Fruit fly (Drosophila melanogaster) whole organism, wandering third instar larva: ENCODE data around the gene Ice2.

Source experiments
- CG32264 ChIP-seq: fragments of 200-800 bp; sonication (Bioruptor generic); optimal IDR thresholded peaks from 2 replicates; lab custom pipeline; 2016; ENCODE audit warnings: missing biosample characterization, missing genetic modification characterization
- CG9705 ChIP-seq: fragments of 200-800 bp; sonication (Bioruptor generic); optimal IDR thresholded peaks from 2 replicates; lab custom pipeline; 2018; ENCODE audit warnings: missing biosample characterization, mild to moderate bottlenecking, missing genetic modification characterization
- CrebA ChIP-seq: fragments of 200-800 bp; sonication (Bioruptor generic); optimal IDR thresholded peaks from 2 replicates; lab custom pipeline; 2016; ENCODE audit warnings: missing biosample characterization, mild to moderate bottlenecking, missing genetic modification characterization, borderline replicate concordance
- Dfd ChIP-seq: fragments of >200 bp; optimal IDR thresholded peaks from 2 replicates; lab custom pipeline; 2017; ENCODE audit warnings: missing biosample characterization, missing genetic modification characterization
- Dif ChIP-seq: fragments of 200-275, 200-300 bp; sonication (Bioruptor generic); optimal IDR thresholded peaks from 2 replicates; lab custom pipeline; 2018; ENCODE audit warnings: missing biosample characterization, missing genetic modification characterization; ENCODE audit not compliant: partially characterized antibody
- GATAd ChIP-seq: sonication (Bioruptor generic); optimal IDR thresholded peaks from 2 replicates; lab custom pipeline; 2016; ENCODE audit warnings: missing biosample characterization, missing genetic modification characterization
- Hnf4 ChIP-seq: fragments of 200-800 bp; sonication (Bioruptor generic); optimal IDR thresholded peaks from 2 replicates; lab custom pipeline; 2016; ENCODE audit warnings: missing biosample characterization, mild to moderate bottlenecking, missing genetic modification characterization
- Hr78 ChIP-seq: fragments of >200 bp; optimal IDR thresholded peaks from 2 replicates; lab custom pipeline; 2017; ENCODE audit warnings: missing biosample characterization, missing genetic modification characterization
- Hr83 ChIP-seq: fragments of 200-300 bp; sonication (Bioruptor generic); optimal IDR thresholded peaks from 2 replicates; lab custom pipeline; 2016; ENCODE audit warnings: missing biosample characterization, mild to moderate bottlenecking, missing genetic modification characterization, moderate library complexity; ENCODE audit not compliant: poor library complexity, severe bottlenecking
- Jra ChIP-seq: sonication (Bioruptor generic); optimal IDR thresholded peaks from 2 replicates; lab custom pipeline; 2016; ENCODE audit warnings: missing biosample characterization, missing genetic modification characterization
- Mio ChIP-seq: sonication (Bioruptor generic); optimal IDR thresholded peaks from 2 replicates; lab custom pipeline; 2016; ENCODE audit warnings: missing biosample characterization, missing genetic modification characterization
- Myc ChIP-seq: fragments of >200 bp; optimal IDR thresholded peaks from 2 replicates; lab custom pipeline; 2017
- N ChIP-seq: fragments of >200 bp; optimal IDR thresholded peaks from 2 replicates; lab custom pipeline; 2018; ENCODE audit warnings: missing biosample characterization, missing external identifiers, missing genetic modification characterization
- OdsH ChIP-seq: fragments of 200-800 bp; sonication (Bioruptor generic); optimal IDR thresholded peaks from 2 replicates; lab custom pipeline; 2016; ENCODE audit warnings: missing biosample characterization, mild to moderate bottlenecking, missing genetic modification characterization
- Rel ChIP-seq, 2 experiments: fragments of 200-800 bp; sonication (Bioruptor generic) in 1 of 2; optimal IDR thresholded peaks; 2 replicates in 1 of 2; 3 replicates in 1 of 2; lab custom pipeline; 2016 to 2019; ENCODE audit warnings: mild to moderate bottlenecking in 2 of 2, missing biosample characterization in 2 of 2, missing genetic modification characterization in 2 of 2, moderate library complexity in 1 of 2
- Sp1 ChIP-seq: fragments of 200-800 bp; sonication (Bioruptor generic); optimal IDR thresholded peaks from 3 replicates; lab custom pipeline; 2019; ENCODE audit warnings: missing biosample characterization, mild to moderate bottlenecking, missing genetic modification characterization, moderate library complexity
- Vsx2 ChIP-seq: fragments of 200-300, 225-300 bp; sonication (Bioruptor generic); optimal IDR thresholded peaks from 2 replicates; lab custom pipeline; 2018; ENCODE audit warnings: missing biosample characterization, missing genetic modification characterization; ENCODE audit not compliant: partially characterized antibody
- br ChIP-seq: fragments of 200-800 bp; sonication (Bioruptor generic); optimal IDR thresholded peaks from 2 replicates; lab custom pipeline; 2016; ENCODE audit warnings: missing biosample characterization, missing genetic modification characterization
- brk ChIP-seq: fragments of 200-800 bp; sonication (Bioruptor generic); optimal IDR thresholded peaks from 2 replicates; lab custom pipeline; 2016; ENCODE audit warnings: missing biosample characterization, mild to moderate bottlenecking, missing genetic modification characterization
- dl ChIP-seq, 2 experiments: fragments of 175-275, 200-275 bp in 1 of 2; fragments of 200-275 bp in 1 of 2; sonication (Bioruptor generic); optimal IDR thresholded peaks; lab custom pipeline; 2018; ENCODE audit warnings: mild to moderate bottlenecking in 2 of 2, missing biosample characterization in 2 of 2, missing genetic modification characterization in 2 of 2, moderate library complexity in 2 of 2; ENCODE audit not compliant: partially characterized antibody in 2 of 2, insufficient read depth in 1 of 2
- dmrt93B ChIP-seq: fragments of 200-800 bp; sonication (Bioruptor generic); optimal IDR thresholded peaks from 2 replicates; lab custom pipeline; 2018; ENCODE audit warnings: missing biosample characterization, mild to moderate bottlenecking, missing genetic modification characterization
- dsf ChIP-seq: sonication (Bioruptor generic); optimal IDR thresholded peaks from 2 replicates; lab custom pipeline; 2016; ENCODE audit warnings: missing biosample characterization, missing genetic modification characterization, borderline replicate concordance
- ey ChIP-seq: fragments of 200-800 bp; sonication (Bioruptor generic); optimal IDR thresholded peaks from 2 replicates; lab custom pipeline; 2016; ENCODE audit warnings: missing biosample characterization, missing genetic modification characterization
- foxo ChIP-seq, 2 experiments: fragments of 200-800 bp; sonication (Bioruptor generic); optimal IDR thresholded peaks; 2 replicates in 1 of 2; 3 replicates in 1 of 2; lab custom pipeline; 2016 to 2017; ENCODE audit warnings: missing biosample characterization in 2 of 2, missing genetic modification characterization in 2 of 2
- fru ChIP-seq: fragments of 200-800 bp; sonication (Bioruptor generic); optimal IDR thresholded peaks from 3 replicates; lab custom pipeline; 2016; ENCODE audit warnings: missing biosample characterization, mild to moderate bottlenecking, missing genetic modification characterization
- h ChIP-seq: fragments of 200-800 bp; sonication (Bioruptor generic); optimal IDR thresholded peaks from 3 replicates; lab custom pipeline; 2016; ENCODE audit warnings: missing biosample characterization, mild to moderate bottlenecking, missing genetic modification characterization
- jim ChIP-seq: fragments of 175-275, 200-325 bp; sonication (Bioruptor generic); optimal IDR thresholded peaks from 2 replicates; lab custom pipeline; 2016; ENCODE audit warnings: missing biosample characterization, mild to moderate bottlenecking, missing genetic modification characterization
- lola ChIP-seq: fragments of >200 bp; optimal IDR thresholded peaks from 2 replicates; lab custom pipeline; 2017; ENCODE audit warnings: missing biosample characterization, missing genetic modification characterization
- pan ChIP-seq: fragments of >200 bp; optimal IDR thresholded peaks from 2 replicates; lab custom pipeline; 2017
- psq ChIP-seq: fragments of 200-800 bp; sonication (Bioruptor generic); optimal IDR thresholded peaks from 3 replicates; lab custom pipeline; 2017; ENCODE audit warnings: missing biosample characterization, mild to moderate bottlenecking, missing genetic modification characterization, moderate library complexity
- rgr ChIP-seq: fragments of 200-800 bp; sonication (Bioruptor generic); optimal IDR thresholded peaks from 3 replicates; lab custom pipeline; 2016; ENCODE audit warnings: missing biosample characterization, mild to moderate bottlenecking, missing genetic modification characterization
- sage ChIP-seq: fragments of 200-800 bp; sonication (Bioruptor generic); optimal IDR thresholded peaks from 2 replicates; lab custom pipeline; 2016; ENCODE audit warnings: missing biosample characterization, mild to moderate bottlenecking, missing genetic modification characterization
- sv ChIP-seq: fragments of 200-800 bp; sonication (Bioruptor generic); optimal IDR thresholded peaks from 3 replicates; lab custom pipeline; 2016; ENCODE audit warnings: missing biosample characterization, missing genetic modification characterization
- tai ChIP-seq: sonication (Bioruptor generic); optimal IDR thresholded peaks from 2 replicates; lab custom pipeline; 2016; ENCODE audit warnings: missing biosample characterization, missing genetic modification characterization
- usp ChIP-seq: fragments of >200 bp; optimal IDR thresholded peaks from 2 replicates; lab custom pipeline; 2017; ENCODE audit warnings: missing biosample characterization, missing genetic modification characterization
- woc ChIP-seq: sonication (Bioruptor generic); optimal IDR thresholded peaks from 2 replicates; lab custom pipeline; 2016; ENCODE audit warnings: missing biosample characterization, mild to moderate bottlenecking, missing genetic modification characterization

Ice2 gene

dm6 chr3R:21163318-21163828, 33.4 kb downstream of the Ice2 start, which contains the start of gene CG5810:
Gene CG5810, plus strand, starts transcription at chr3R:21163778.
- TF ChIP-seq Myc (lab: Kevin White, UChicago): no peak
- peak; percentile 2 for TF ChIP-seq rgr (GFP tag; lab: Kevin White, UChicago)
- no peak for TF ChIP-seq Rel (GFP tag; optimal IDR thresholded peaks at IDR 0.05; lab: Kevin White, UChicago)
- peak; percentile 60 for TF ChIP-seq Rel (tag; optimal IDR thresholded peaks at IDR 0.05; lab: Kevin White, UChicago)
- TF ChIP-seq CrebA (GFP tag; lab: Kevin White, UChicago): no peak
- no peak for TF ChIP-seq CG32264

DNA sequence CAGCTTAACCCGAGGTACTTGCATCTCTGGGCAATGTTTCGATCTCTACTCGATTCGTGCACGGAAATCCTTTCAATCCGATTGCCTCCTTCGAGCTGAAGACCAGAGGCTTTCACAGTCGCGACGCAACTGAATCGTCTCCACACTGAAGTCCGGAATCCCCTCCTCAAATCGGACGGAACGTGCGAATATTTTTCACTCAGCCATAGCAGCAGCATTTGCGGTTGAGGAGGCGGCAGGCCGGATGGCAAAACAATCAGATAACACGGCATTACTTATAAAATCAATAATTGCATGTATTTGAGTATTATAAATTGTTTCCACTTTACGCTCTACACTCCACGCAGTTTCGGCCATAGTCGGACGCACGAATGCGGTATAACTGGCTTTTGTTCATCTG, 38.1 kb downstream of the Ice2 start, which contains the start of gene Snmp1:
Snmp1 (minus strand) TSS at position 101 of the 400 bp plus-strand sequence.
- no peak for TF ChIP-seq GATAd (GFP tag; lab: Kevin White, UChicago)
- no peak for TF ChIP-seq dmrt93B (GFP tag; lab: Kevin White, UChicago)
- no peak for TF ChIP-seq Jra (GFP tag; lab: Kevin White, UChicago)
- TF ChIP-seq fru (GFP tag; lab: Kevin White, UChicago): no peak
- no peak for TF ChIP-seq Dif (GFP tag; lab: Kevin White, UChicago)
- TF ChIP-seq Myc (lab: Kevin White, UChicago): no peak
- no peak for TF ChIP-seq lola (GFP tag; lab: Kevin White, UChicago)
- TF ChIP-seq tai (GFP tag; lab: Kevin White, UChicago): no peak
- TF ChIP-seq Hnf4: no peak
- TF ChIP-seq Dfd (GFP tag; lab: Kevin White, UChicago): no peak
- TF ChIP-seq pan: no peak
- no peak for TF ChIP-seq jim (GFP tag; lab: Kevin White, UChicago)
- TF ChIP-seq sage (GFP tag; lab: Kevin White, UChicago): no peak
- TF ChIP-seq dl (GFP tag; optimal IDR thresholded peaks at IDR 0.05; lab: Kevin White, UChicago; ENCODE audit: insufficient read depth in 1 of 2, partially characterized antibody in 2 of 2): no peak
- TF ChIP-seq h (GFP tag; lab: Kevin White, UChicago): no peak

DNA sequence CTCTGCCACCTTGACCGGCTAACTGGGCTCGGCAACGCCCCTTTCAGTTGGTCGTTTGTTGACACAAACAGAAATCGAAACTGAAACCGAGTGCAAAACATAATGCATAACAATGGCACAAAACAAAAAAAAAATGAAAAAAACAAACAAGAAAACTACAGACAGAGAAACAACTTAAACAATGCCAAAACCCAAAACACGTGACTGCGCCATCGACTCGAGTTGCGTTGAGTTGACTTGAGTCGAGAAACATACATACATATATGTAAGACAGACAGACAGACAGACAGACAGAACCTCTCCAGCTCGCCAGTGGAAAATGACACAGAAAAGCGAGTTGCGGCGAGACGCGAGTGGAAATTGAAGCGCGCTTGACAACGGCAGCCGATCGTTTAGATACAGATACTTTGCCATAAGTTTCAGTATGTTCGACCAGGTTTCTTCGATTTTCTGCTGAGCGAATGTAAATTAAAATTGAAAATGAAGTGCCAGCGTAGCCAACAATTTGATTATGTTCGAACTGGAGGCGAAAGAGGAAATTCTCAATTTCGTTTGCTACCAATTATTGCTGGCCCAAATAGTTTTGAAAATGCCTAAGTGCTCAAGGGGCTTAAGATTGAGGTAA, 39.6 kb downstream of the Ice2 start:
- TF ChIP-seq psq (GFP tag; lab: Kevin White, UChicago): no peak
- no peak for TF ChIP-seq GATAd (GFP tag; lab: Kevin White, UChicago)
- no peak for TF ChIP-seq Dfd (GFP tag; lab: Kevin White, UChicago)
- no peak for TF ChIP-seq CrebA (GFP tag; lab: Kevin White, UChicago)
- TF ChIP-seq Rel (GFP tag; optimal IDR thresholded peaks at IDR 0.05; lab: Kevin White, UChicago): no peak
- no peak for TF ChIP-seq Rel (tag; optimal IDR thresholded peaks at IDR 0.05; lab: Kevin White, UChicago)
- no peak for TF ChIP-seq brk (GFP tag; lab: Kevin White, UChicago)
- no peak for TF ChIP-seq CG9705
- no peak for TF ChIP-seq OdsH (GFP tag; lab: Kevin White, UChicago)
- TF ChIP-seq Hr83 (GFP tag; lab: Kevin White, UChicago): no peak
- no peak for TF ChIP-seq br (GFP tag; lab: Kevin White, UChicago)
- no peak for TF ChIP-seq Hnf4
- no peak for TF ChIP-seq h (GFP tag; lab: Kevin White, UChicago)
- TF ChIP-seq sv: no peak
- TF ChIP-seq pan: no peak
- no peak for TF ChIP-seq ey (GFP tag; lab: Kevin White, UChicago)
- TF ChIP-seq Vsx2 (GFP tag; lab: Kevin White, UChicago): no peak
- TF ChIP-seq usp (GFP tag; lab: Kevin White, UChicago): no peak
- TF ChIP-seq dl (GFP tag; optimal IDR thresholded peaks at IDR 0.05; lab: Kevin White, UChicago; ENCODE audit: insufficient read depth in 1 of 2, partially characterized antibody in 2 of 2): no peak
- no peak for TF ChIP-seq foxo (GFP tag; optimal IDR thresholded peaks at IDR 0.05; lab: Kevin White, UChicago)

DNA sequence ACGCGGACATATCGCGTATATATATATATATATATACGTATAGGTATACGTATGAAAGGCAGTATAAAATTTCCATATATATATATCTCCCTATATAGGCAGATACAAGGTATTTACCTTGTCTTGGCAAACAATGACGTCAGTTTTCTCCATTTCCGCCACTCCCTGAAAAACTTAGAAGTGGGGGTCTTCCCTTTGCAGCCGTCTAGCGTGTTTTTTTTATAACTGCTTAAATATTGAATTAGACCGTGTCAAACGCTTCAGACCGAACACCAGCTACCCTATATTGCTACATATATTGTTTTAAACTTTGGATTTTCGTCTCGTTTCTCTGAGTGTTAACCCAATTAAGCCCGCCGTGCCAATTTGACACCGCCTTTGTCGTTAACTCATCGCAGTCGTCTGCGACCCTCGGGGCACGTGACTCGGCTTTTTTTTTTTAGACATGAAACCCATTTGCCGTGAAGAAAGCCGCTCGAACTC, 46.7 kb downstream of the Ice2 start:
- TF ChIP-seq Hnf4 (no peak), woc (GFP tag; lab: Kevin White, UChicago) (no peak), Rel (GFP tag; optimal IDR thresholded peaks at IDR 0.05; lab: Kevin White, UChicago) (no peak), Rel (tag; optimal IDR thresholded peaks at IDR 0.05; lab: Kevin White, UChicago) (peak; percentile 55), dsf (GFP tag; lab: Kevin White, UChicago) (no peak), CG32264 (no peak), Jra (GFP tag; lab: Kevin White, UChicago) (no peak), dl (GFP tag; optimal IDR thresholded peaks at IDR 0.05; lab: Kevin White, UChicago; ENCODE audit: insufficient read depth in 1 of 2, partially characterized antibody in 2 of 2) (no peak), psq (GFP tag; lab: Kevin White, UChicago) (peak; percentile 23), CrebA (GFP tag; lab: Kevin White, UChicago) (no peak), Vsx2 (GFP tag; lab: Kevin White, UChicago) (no peak), Sp1 (peak; percentile 3), br (GFP tag; lab: Kevin White, UChicago) (no peak), ey (GFP tag; lab: Kevin White, UChicago) (no peak), Myc (lab: Kevin White, UChicago) (no peak), Dfd (GFP tag; lab: Kevin White, UChicago) (no peak), foxo (GFP tag; optimal IDR thresholded peaks at IDR 0.05; lab: Kevin White, UChicago) (peak in 1 of 2 experiments; percentile 22), tai (GFP tag; lab: Kevin White, UChicago) (no peak), usp (GFP tag; lab: Kevin White, UChicago) (no peak), fru (GFP tag; lab: Kevin White, UChicago) (no peak), pan (no peak), Dif (GFP tag; lab: Kevin White, UChicago) (no peak), CG9705 (no peak), lola (GFP tag; lab: Kevin White, UChicago) (no peak), rgr (GFP tag; lab: Kevin White, UChicago) (peak; percentile 14), N (no peak), GATAd (GFP tag; lab: Kevin White, UChicago) (no peak), brk (GFP tag; lab: Kevin White, UChicago) (no peak), Hr78 (no peak), Mio (GFP tag; lab: Kevin White, UChicago) (no peak)
